Fruit fly (Drosophila melanogaster): ENCODE data around the gene Jasper.

The Jasper gene

DNA sequence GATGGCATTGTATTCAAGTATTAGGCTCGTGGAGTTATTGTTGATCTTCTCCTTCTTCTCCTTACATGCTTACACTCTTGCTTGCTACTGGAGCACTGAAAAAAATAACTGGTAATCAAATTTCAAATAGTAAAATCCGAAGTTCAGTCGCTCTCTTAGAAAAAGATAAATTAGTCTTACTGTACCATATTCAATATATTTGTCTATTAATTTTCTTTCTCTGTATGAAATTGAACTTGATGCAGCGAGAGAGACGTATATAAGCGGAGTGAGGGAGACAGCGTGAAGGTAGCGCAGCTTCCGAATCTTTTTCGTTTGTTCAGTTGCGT lies 8.8 kb downstream of the Jasper start:
- TF ChIP-seq nau (GFP tag; optimal IDR thresholded peaks at IDR 0.05) = peak; percentile 91
- TF ChIP-seq CG15479 (GFP tag; optimal IDR thresholded peaks at IDR 0.05) = no peak
- TF ChIP-seq CG32772 (GFP tag; IDR thresholded peaks at IDR 0.05) = peak; percentile 91
- TF ChIP-seq CG8478 (optimal IDR thresholded peaks at IDR 0.05) = no peak
- peak; percentile 86 for TF ChIP-seq slp2 (GFP tag; optimal IDR thresholded peaks at IDR 0.05)
- peak; percentile 74 for TF ChIP-seq NFAT (GFP tag; IDR thresholded peaks at IDR 0.05)
- TF ChIP-seq H15 (GFP tag; IDR thresholded peaks at IDR 0.05) = peak; percentile 89
- TF ChIP-seq CG14860 (GFP tag; IDR thresholded peaks at IDR 0.05; ENCODE audit: partially characterized antibody) = no peak
- no peak for TF ChIP-seq CG12236 (GFP tag; optimal IDR thresholded peaks at IDR 0.05)
- TF ChIP-seq ttk (GFP tag; IDR thresholded peaks at IDR 0.05) = peak; percentile 94
- TF ChIP-seq Hr78 (GFP tag; optimal IDR thresholded peaks at IDR 0.05) = peak in 1 of 2 experiments; percentile 76
- TF ChIP-seq CG17186 (GFP tag; optimal IDR thresholded peaks at IDR 0.05) = peak; percentile 48
- TF ChIP-seq vnd (GFP tag; IDR thresholded peaks at IDR 0.05; ENCODE audit: partially characterized antibody) = no peak
- TF ChIP-seq Camta (GFP tag; optimal IDR thresholded peaks at IDR 0.05) = peak; percentile 90
- TF ChIP-seq klu (GFP tag; IDR thresholded peaks at IDR 0.05) = peak; percentile 75
- TF ChIP-seq H2.0 (GFP tag; IDR thresholded peaks at IDR 0.05) = peak; percentile 91
- TF ChIP-seq CG14441 (GFP tag; IDR thresholded peaks at IDR 0.05) = peak; percentile 91
- peak; percentile 89 for TF ChIP-seq Mrtf (GFP tag; IDR thresholded peaks at IDR 0.05)
- peak; percentile 85; the same call in 1 of the 3 replicates for TF ChIP-seq CG3726 (GFP tag; IDR thresholded peaks at IDR 0.05)
- TF ChIP-seq CkIIα-i1 (GFP tag; IDR thresholded peaks at IDR 0.05) = no peak
- TF ChIP-seq Eip74EF (GFP tag; optimal IDR thresholded peaks at IDR 0.05) = peak in 1 of 2 experiments; percentile 87
- TF ChIP-seq CG7357 (GFP tag; IDR thresholded peaks at IDR 0.05) = peak; percentile 78
- TF ChIP-seq nerfin-1 (tag; optimal IDR thresholded peaks at IDR 0.05) = peak; percentile 89
- peak; percentile 76 for TF ChIP-seq BtbVII (GFP tag; optimal IDR thresholded peaks at IDR 0.05)
- peak; percentile 26 for TF ChIP-seq CG2202 (tag; optimal IDR thresholded peaks at IDR 0.05)
- TF ChIP-seq Spps (tag; optimal IDR thresholded peaks at IDR 0.05) = peak; percentile 82
- peak; percentile 81 for TF ChIP-seq CG5180 (GFP tag; optimal IDR thresholded peaks at IDR 0.05)
- peak; percentile 78 for TF ChIP-seq nom (GFP tag; optimal IDR thresholded peaks at IDR 0.05)
- peak; percentile 91 for TF ChIP-seq CG8924 (tag; optimal IDR thresholded peaks at IDR 0.05)
- peak; percentile 60; the same call in 2 of the 3 replicates for TF ChIP-seq C15 (GFP tag; IDR thresholded peaks at IDR 0.05)
- peak; percentile 81 for TF ChIP-seq Hsf (GFP tag; optimal IDR thresholded peaks at IDR 0.05)
- peak; percentile 96 for TF ChIP-seq HLH3B (GFP tag; IDR thresholded peaks at IDR 0.05)
- TF ChIP-seq Fer1 (GFP tag; optimal IDR thresholded peaks at IDR 0.05) = peak; percentile 88
- TF ChIP-seq CG10366 (GFP tag; IDR thresholded peaks at IDR 0.05) = peak; percentile 95
- peak; percentile 63 for TF ChIP-seq Fer2 (tag; optimal IDR thresholded peaks at IDR 0.05)
- TF ChIP-seq CG14050 (GFP tag; IDR thresholded peaks at IDR 0.05) = peak; percentile 91
- TF ChIP-seq chn (GFP tag; optimal IDR thresholded peaks at IDR 0.05) = peak; percentile 71
- peak; percentile 92 for TF ChIP-seq lab (GFP tag; optimal IDR thresholded peaks at IDR 0.05)
- TF ChIP-seq CG15601 (tag; optimal IDR thresholded peaks at IDR 0.05) = peak; percentile 54
- peak; percentile 59 for TF ChIP-seq jing (GFP tag; optimal IDR thresholded peaks at IDR 0.05)
- peak; percentile 77 for TF ChIP-seq CG10147 (GFP tag; optimal IDR thresholded peaks at IDR 0.05)
- peak; percentile 62 for TF ChIP-seq CG4328 (GFP tag; optimal IDR thresholded peaks at IDR 0.05)
- TF ChIP-seq PHDP (tag; optimal IDR thresholded peaks at IDR 0.05) = peak; percentile 62
- no peak for TF ChIP-seq Lpt (GFP tag; optimal IDR thresholded peaks at IDR 0.05)
- TF ChIP-seq gt (GFP tag; IDR thresholded peaks at IDR 0.05) = peak; percentile 77
- TF ChIP-seq Scr (GFP tag; IDR thresholded peaks at IDR 0.05; ENCODE audit: partially characterized antibody) = no peak
- peak; percentile 98 for TF ChIP-seq sens (GFP tag)
- TF ChIP-seq CG6854 (GFP tag; optimal IDR thresholded peaks at IDR 0.05) = peak; percentile 86
- TF ChIP-seq Drgx (GFP tag; IDR thresholded peaks at IDR 0.05) = peak; percentile 91
- no peak for TF ChIP-seq pzg (GFP tag; optimal IDR thresholded peaks at IDR 0.05)
- TF ChIP-seq cato (GFP tag; optimal IDR thresholded peaks at IDR 0.05; ENCODE audit: borderline replicate concordance) = peak; percentile 5
